Fruit fly (Drosophila melanogaster): ENCODE measurements around the gene Fum4.

dm6 chr2L:10144236-10144953 is 46.9 kb downstream of the Fum4 start, which contains the start of gene CG4839:
- no peak for TF ChIP-seq Dll (optimal IDR thresholded peaks at IDR 0.05)
- TF ChIP-seq psq (optimal IDR thresholded peaks at IDR 0.05) = no peak
- TF ChIP-seq EcR (GFP tag; optimal IDR thresholded peaks at IDR 0.05) = no peak
- TF ChIP-seq pan (optimal IDR thresholded peaks at IDR 0.05) = no peak

Data from whole organism.